Fruit fly (Drosophila melanogaster) whole organism, wandering third instar larva: ENCODE results near the gene BTBD9.

Experiments used
- CG32264 ChIP-seq: fragments of 200-800 bp; sonication (Bioruptor generic); optimal IDR thresholded peaks from 2 replicates; lab custom pipeline; 2016; ENCODE audit warnings: missing biosample characterization, missing genetic modification characterization
- CG9705 ChIP-seq: fragments of 200-800 bp; sonication (Bioruptor generic); optimal IDR thresholded peaks from 2 replicates; lab custom pipeline; 2018; ENCODE audit warnings: missing biosample characterization, mild to moderate bottlenecking, missing genetic modification characterization
- CrebA ChIP-seq: fragments of 200-800 bp; sonication (Bioruptor generic); optimal IDR thresholded peaks from 2 replicates; lab custom pipeline; 2016; ENCODE audit warnings: missing biosample characterization, mild to moderate bottlenecking, missing genetic modification characterization, borderline replicate concordance
- Dfd ChIP-seq: fragments of >200 bp; optimal IDR thresholded peaks from 2 replicates; lab custom pipeline; 2017; ENCODE audit warnings: missing biosample characterization, missing genetic modification characterization
- Dif ChIP-seq: fragments of 200-275, 200-300 bp; sonication (Bioruptor generic); optimal IDR thresholded peaks from 2 replicates; lab custom pipeline; 2018; ENCODE audit warnings: missing biosample characterization, missing genetic modification characterization; ENCODE audit not compliant: partially characterized antibody
- GATAd ChIP-seq: sonication (Bioruptor generic); optimal IDR thresholded peaks from 2 replicates; lab custom pipeline; 2016; ENCODE audit warnings: missing biosample characterization, missing genetic modification characterization
- HLH106 ChIP-seq: fragments of 200-800 bp; optimal IDR thresholded peaks from 3 replicates; lab custom pipeline; 2019; ENCODE audit warnings: missing biosample characterization, mild to moderate bottlenecking, missing genetic modification characterization, moderate library complexity
- Hnf4 ChIP-seq: fragments of 200-800 bp; sonication (Bioruptor generic); optimal IDR thresholded peaks from 2 replicates; lab custom pipeline; 2016; ENCODE audit warnings: missing biosample characterization, mild to moderate bottlenecking, missing genetic modification characterization
- Hr78 ChIP-seq: fragments of >200 bp; optimal IDR thresholded peaks from 2 replicates; lab custom pipeline; 2017; ENCODE audit warnings: missing biosample characterization, missing genetic modification characterization
- Hr83 ChIP-seq: fragments of 200-300 bp; sonication (Bioruptor generic); optimal IDR thresholded peaks from 2 replicates; lab custom pipeline; 2016; ENCODE audit warnings: missing biosample characterization, mild to moderate bottlenecking, missing genetic modification characterization, moderate library complexity; ENCODE audit not compliant: poor library complexity, severe bottlenecking
- Jra ChIP-seq: sonication (Bioruptor generic); optimal IDR thresholded peaks from 2 replicates; lab custom pipeline; 2016; ENCODE audit warnings: missing biosample characterization, missing genetic modification characterization
- Mio ChIP-seq: sonication (Bioruptor generic); optimal IDR thresholded peaks from 2 replicates; lab custom pipeline; 2016; ENCODE audit warnings: missing biosample characterization, missing genetic modification characterization
- Myc ChIP-seq: fragments of >200 bp; optimal IDR thresholded peaks from 2 replicates; lab custom pipeline; 2017
- N ChIP-seq: fragments of >200 bp; optimal IDR thresholded peaks from 2 replicates; lab custom pipeline; 2018; ENCODE audit warnings: missing biosample characterization, missing external identifiers, missing genetic modification characterization
- OdsH ChIP-seq: fragments of 200-800 bp; sonication (Bioruptor generic); optimal IDR thresholded peaks from 2 replicates; lab custom pipeline; 2016; ENCODE audit warnings: missing biosample characterization, mild to moderate bottlenecking, missing genetic modification characterization
- Rel ChIP-seq, 2 experiments: fragments of 200-800 bp; sonication (Bioruptor generic) in 1 of 2; optimal IDR thresholded peaks; 2 replicates in 1 of 2; 3 replicates in 1 of 2; lab custom pipeline; 2016 to 2019; ENCODE audit warnings: mild to moderate bottlenecking in 2 of 2, missing biosample characterization in 2 of 2, missing genetic modification characterization in 2 of 2, moderate library complexity in 1 of 2
- Sp1 ChIP-seq: fragments of 200-800 bp; sonication (Bioruptor generic); optimal IDR thresholded peaks from 3 replicates; lab custom pipeline; 2019; ENCODE audit warnings: missing biosample characterization, mild to moderate bottlenecking, missing genetic modification characterization, moderate library complexity
- Vsx2 ChIP-seq: fragments of 200-300, 225-300 bp; sonication (Bioruptor generic); optimal IDR thresholded peaks from 2 replicates; lab custom pipeline; 2018; ENCODE audit warnings: missing biosample characterization, missing genetic modification characterization; ENCODE audit not compliant: partially characterized antibody
- br ChIP-seq: fragments of 200-800 bp; sonication (Bioruptor generic); optimal IDR thresholded peaks from 2 replicates; lab custom pipeline; 2016; ENCODE audit warnings: missing biosample characterization, missing genetic modification characterization
- brk ChIP-seq: fragments of 200-800 bp; sonication (Bioruptor generic); optimal IDR thresholded peaks from 2 replicates; lab custom pipeline; 2016; ENCODE audit warnings: missing biosample characterization, mild to moderate bottlenecking, missing genetic modification characterization
- dl ChIP-seq, 2 experiments: fragments of 175-275, 200-275 bp in 1 of 2; fragments of 200-275 bp in 1 of 2; sonication (Bioruptor generic); optimal IDR thresholded peaks; lab custom pipeline; 2018; ENCODE audit warnings: mild to moderate bottlenecking in 2 of 2, missing biosample characterization in 2 of 2, missing genetic modification characterization in 2 of 2, moderate library complexity in 2 of 2; ENCODE audit not compliant: partially characterized antibody in 2 of 2, insufficient read depth in 1 of 2
- dmrt93B ChIP-seq: fragments of 200-800 bp; sonication (Bioruptor generic); optimal IDR thresholded peaks from 2 replicates; lab custom pipeline; 2018; ENCODE audit warnings: missing biosample characterization, mild to moderate bottlenecking, missing genetic modification characterization
- dsf ChIP-seq: sonication (Bioruptor generic); optimal IDR thresholded peaks from 2 replicates; lab custom pipeline; 2016; ENCODE audit warnings: missing biosample characterization, missing genetic modification characterization, borderline replicate concordance
- ey ChIP-seq: fragments of 200-800 bp; sonication (Bioruptor generic); optimal IDR thresholded peaks from 2 replicates; lab custom pipeline; 2016; ENCODE audit warnings: missing biosample characterization, missing genetic modification characterization
- foxo ChIP-seq, 2 experiments: fragments of 200-800 bp; sonication (Bioruptor generic); optimal IDR thresholded peaks; 2 replicates in 1 of 2; 3 replicates in 1 of 2; lab custom pipeline; 2016 to 2017; ENCODE audit warnings: missing biosample characterization in 2 of 2, missing genetic modification characterization in 2 of 2
- fru ChIP-seq: fragments of 200-800 bp; sonication (Bioruptor generic); optimal IDR thresholded peaks from 3 replicates; lab custom pipeline; 2016; ENCODE audit warnings: missing biosample characterization, mild to moderate bottlenecking, missing genetic modification characterization
- h ChIP-seq: fragments of 200-800 bp; sonication (Bioruptor generic); optimal IDR thresholded peaks from 3 replicates; lab custom pipeline; 2016; ENCODE audit warnings: missing biosample characterization, mild to moderate bottlenecking, missing genetic modification characterization
- lola ChIP-seq: fragments of >200 bp; optimal IDR thresholded peaks from 2 replicates; lab custom pipeline; 2017; ENCODE audit warnings: missing biosample characterization, missing genetic modification characterization
- pan ChIP-seq: fragments of >200 bp; optimal IDR thresholded peaks from 2 replicates; lab custom pipeline; 2017
- psq ChIP-seq: fragments of 200-800 bp; sonication (Bioruptor generic); optimal IDR thresholded peaks from 3 replicates; lab custom pipeline; 2017; ENCODE audit warnings: missing biosample characterization, mild to moderate bottlenecking, missing genetic modification characterization, moderate library complexity
- rgr ChIP-seq: fragments of 200-800 bp; sonication (Bioruptor generic); optimal IDR thresholded peaks from 3 replicates; lab custom pipeline; 2016; ENCODE audit warnings: missing biosample characterization, mild to moderate bottlenecking, missing genetic modification characterization
- sage ChIP-seq: fragments of 200-800 bp; sonication (Bioruptor generic); optimal IDR thresholded peaks from 2 replicates; lab custom pipeline; 2016; ENCODE audit warnings: missing biosample characterization, mild to moderate bottlenecking, missing genetic modification characterization
- sv ChIP-seq: fragments of 200-800 bp; sonication (Bioruptor generic); optimal IDR thresholded peaks from 3 replicates; lab custom pipeline; 2016; ENCODE audit warnings: missing biosample characterization, missing genetic modification characterization
- tai ChIP-seq: sonication (Bioruptor generic); optimal IDR thresholded peaks from 2 replicates; lab custom pipeline; 2016; ENCODE audit warnings: missing biosample characterization, missing genetic modification characterization
- usp ChIP-seq: fragments of >200 bp; optimal IDR thresholded peaks from 2 replicates; lab custom pipeline; 2017; ENCODE audit warnings: missing biosample characterization, missing genetic modification characterization
- woc ChIP-seq: sonication (Bioruptor generic); optimal IDR thresholded peaks from 2 replicates; lab custom pipeline; 2016; ENCODE audit warnings: missing biosample characterization, mild to moderate bottlenecking, missing genetic modification characterization

BTBD9 gene

dm6 chrX:10768043-10768674, at the start of gene BTBD9, which contains the start of gene Atg8a:
Gene BTBD9, plus strand, starts transcription at chrX:10768537.
Gene Atg8a, minus strand, starts transcription at chrX:10768338.
- peak in 1 of 2 experiments; percentile 0 for TF ChIP-seq foxo (GFP tag; optimal IDR thresholded peaks at IDR 0.05; lab: Kevin White, UChicago)
- no peak for TF ChIP-seq Rel (GFP tag; optimal IDR thresholded peaks at IDR 0.05; lab: Kevin White, UChicago)
- TF ChIP-seq Rel (tag; optimal IDR thresholded peaks at IDR 0.05; lab: Kevin White, UChicago), result peak; percentile 19
- no peak for TF ChIP-seq lola
- TF ChIP-seq Dif (GFP tag; lab: Kevin White, UChicago), result no peak
- peak; percentile 13 for TF ChIP-seq br (GFP tag; lab: Kevin White, UChicago)
- no peak for TF ChIP-seq Dfd (GFP tag; lab: Kevin White, UChicago)
- no peak for TF ChIP-seq CG9705 (GFP tag; lab: Kevin White, UChicago)
- TF ChIP-seq N (GFP tag; lab: Kevin White, UChicago), result no peak
- TF ChIP-seq rgr (GFP tag; lab: Kevin White, UChicago), result peak; percentile 28
- TF ChIP-seq dsf, result no peak
- TF ChIP-seq dl (GFP tag; optimal IDR thresholded peaks at IDR 0.05; lab: Kevin White, UChicago; ENCODE audit: insufficient read depth in 1 of 2, partially characterized antibody in 2 of 2), result no peak
- peak; percentile 64 for TF ChIP-seq Myc (lab: Kevin White, UChicago)
- peak; percentile 15 for TF ChIP-seq sv (GFP tag; lab: Kevin White, UChicago)
- no peak for TF ChIP-seq usp
- no peak for TF ChIP-seq HLH106 (tag; lab: Kevin White, UChicago)
- TF ChIP-seq Hr83, result peak; percentile 45
- no peak for TF ChIP-seq Vsx2 (GFP tag; lab: Kevin White, UChicago)
- TF ChIP-seq GATAd (GFP tag; lab: Kevin White, UChicago), result no peak
- TF ChIP-seq CrebA (GFP tag; lab: Kevin White, UChicago), result no peak
- no peak for TF ChIP-seq pan
- no peak for TF ChIP-seq woc (GFP tag; lab: Kevin White, UChicago)
- no peak for TF ChIP-seq Mio (GFP tag; lab: Kevin White, UChicago)
- no peak for TF ChIP-seq Hr78 (GFP tag; lab: Kevin White, UChicago)
- TF ChIP-seq Hnf4 (GFP tag; lab: Kevin White, UChicago), result no peak
- TF ChIP-seq OdsH, result peak; percentile 12
- TF ChIP-seq CG32264, result no peak
- no peak for TF ChIP-seq brk (GFP tag; lab: Kevin White, UChicago)
- peak; percentile 23 for TF ChIP-seq h (GFP tag; lab: Kevin White, UChicago)
- peak; percentile 35 for TF ChIP-seq fru (GFP tag; lab: Kevin White, UChicago)

- peak; percentile 71 for TF ChIP-seq Dfd (GFP tag; lab: Kevin White, UChicago)
- no peak for TF ChIP-seq ey (GFP tag; lab: Kevin White, UChicago)
Measured at dm6 chrX:10719280-10719679, 49.1 kb upstream of the BTBD9 start.

dm6 chrX:10721901-10722479, 46.3 kb upstream of the BTBD9 start:
- TF ChIP-seq br (GFP tag; lab: Kevin White, UChicago) (no peak), usp (no peak), Jra (no peak), dsf (no peak), Dif (GFP tag; lab: Kevin White, UChicago) (no peak), CG9705 (GFP tag; lab: Kevin White, UChicago) (no peak), rgr (GFP tag; lab: Kevin White, UChicago) (peak; percentile 29), dl (GFP tag; optimal IDR thresholded peaks at IDR 0.05; lab: Kevin White, UChicago; ENCODE audit: insufficient read depth in 1 of 2, partially characterized antibody in 2 of 2) (no peak), HLH106 (tag; lab: Kevin White, UChicago) (peak; percentile 5), Sp1 (GFP tag; lab: Kevin White, UChicago) (peak; percentile 10), dmrt93B (GFP tag; lab: Kevin White, UChicago) (no peak), N (GFP tag; lab: Kevin White, UChicago) (no peak), woc (GFP tag; lab: Kevin White, UChicago) (no peak), Rel (GFP tag; optimal IDR thresholded peaks at IDR 0.05; lab: Kevin White, UChicago) (no peak), Rel (tag; optimal IDR thresholded peaks at IDR 0.05; lab: Kevin White, UChicago) (peak; percentile 91), tai (GFP tag; lab: Kevin White, UChicago) (no peak), brk (GFP tag; lab: Kevin White, UChicago) (no peak), psq (GFP tag; lab: Kevin White, UChicago) (no peak), pan (no peak), fru (GFP tag; lab: Kevin White, UChicago) (peak; percentile 25), GATAd (GFP tag; lab: Kevin White, UChicago) (no peak), foxo (GFP tag; optimal IDR thresholded peaks at IDR 0.05; lab: Kevin White, UChicago) (peak in 1 of 2 experiments; percentile 36), h (GFP tag; lab: Kevin White, UChicago) (peak; percentile 20), Hr83 (no peak), sage (no peak), ey (GFP tag; lab: Kevin White, UChicago) (no peak)
